Worm (Caenorhabditis elegans) whole organism, L4/young adult: Measurements from ENCODE around the gene tric-1B.2.

Experiments used
- dao-5 ChIP-seq: sonication (generic microtip); optimal IDR thresholded peaks from 2 replicates; lab custom pipeline; 2016; ENCODE audit warnings: missing genotype, missing genetic modification characterization, moderate library complexity, missing compliant biosample characterization
- him-1 ChIP-seq: sonication (generic microtip); optimal IDR thresholded peaks from 2 replicates; lab custom pipeline; 2016; ENCODE audit warnings: missing genotype, missing genetic modification reagents, missing genetic modification characterization, missing compliant biosample characterization

DNA sequence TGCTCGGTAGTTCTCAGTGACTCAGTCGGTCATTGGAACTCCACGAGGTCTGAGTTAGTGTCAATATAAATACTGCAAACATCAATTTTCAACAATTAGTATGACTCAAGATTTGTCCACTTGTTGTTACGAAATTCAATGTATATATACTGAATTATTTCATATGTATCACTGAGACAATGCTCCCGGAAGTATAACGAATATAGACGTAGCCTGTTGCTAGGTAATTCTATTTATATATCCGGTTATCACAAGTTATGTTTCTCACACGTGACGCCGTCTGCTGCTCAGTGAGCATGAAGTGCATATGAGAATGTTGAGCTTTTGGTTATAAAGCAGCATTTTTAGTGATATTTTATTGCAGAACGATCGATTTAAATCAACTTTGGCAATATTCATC is 18.6 kb downstream of the tric-1B.2 start:
- TF ChIP-seq dao-5 (tag; lab: Kevin White, UChicago) = no peak
- TF ChIP-seq him-1 (tag; lab: Kevin White, UChicago) = no peak
